Worm (Caenorhabditis elegans) whole organism, L3 larva: ENCODE data around the gene T10B5.4.

Experiments
- R02D3.7 ChIP-seq: fragments of 150-350 bp; optimal IDR thresholded peaks from 2 replicates; lab custom pipeline; 2014; ENCODE audit warnings: missing biosample characterization, missing genetic modification characterization
- ZK546.5 ChIP-seq: sonication (generic microtip); optimal IDR thresholded peaks from 2 replicates; lab custom pipeline; 2017; ENCODE audit warnings: missing biosample characterization, missing genetic modification characterization
- aly-2 ChIP-seq: fragments of 150-350 bp; optimal IDR thresholded peaks from 2 replicates; lab custom pipeline; 2014; ENCODE audit warnings: missing biosample characterization, missing genetic modification characterization
- ama-1 ChIP-seq: fragments of 150-350 bp; optimal IDR thresholded peaks from 2 replicates; lab custom pipeline; 2018
- ceh-16 ChIP-seq: sonication (generic microtip); optimal IDR thresholded peaks from 2 replicates; lab custom pipeline; 2017; ENCODE audit warnings: missing biosample characterization, missing genetic modification characterization
- ceh-28 ChIP-seq: fragments of 150-350 bp; optimal IDR thresholded peaks from 2 replicates; lab custom pipeline; 2014; ENCODE audit warnings: missing biosample characterization, missing genetic modification reagents, missing genetic modification characterization
- ceh-82 ChIP-seq: fragments of 150-350 bp; optimal IDR thresholded peaks from 2 replicates; lab custom pipeline; 2014; ENCODE audit warnings: missing biosample characterization, missing genetic modification characterization
- ceh-9 ChIP-seq: sonication (generic microtip); optimal IDR thresholded peaks from 2 replicates; lab custom pipeline; 2018; ENCODE audit warnings: missing biosample characterization, missing genetic modification characterization
- daf-12 ChIP-seq: fragments of 150-350 bp; optimal IDR thresholded peaks from 2 replicates; lab custom pipeline; 2014; ENCODE audit warnings: missing biosample characterization, missing genetic modification reagents, missing genetic modification characterization
- egl-27 ChIP-seq: sonication (generic microtip); optimal IDR thresholded peaks from 4 replicates; lab custom pipeline; 2017; ENCODE audit warnings: missing biosample characterization, missing genetic modification reagents, missing genetic modification characterization
- egl-5 ChIP-seq: fragments of 150-350 bp; optimal IDR thresholded peaks from 2 replicates; lab custom pipeline; 2017; ENCODE audit warnings: missing biosample characterization, missing genetic modification reagents, missing genetic modification characterization, inconsistent platforms
- elt-1 ChIP-seq: fragments of 150-350 bp; optimal IDR thresholded peaks from 2 replicates; lab custom pipeline; 2014; ENCODE audit warnings: missing biosample characterization, missing genetic modification characterization
- elt-2 ChIP-seq: sonication (generic microtip); optimal IDR thresholded peaks from 2 replicates; lab custom pipeline; 2016; ENCODE audit warnings: missing genetic modification reagents, mild to moderate bottlenecking, missing genetic modification characterization, missing compliant biosample characterization
- elt-3 ChIP-seq, 3 experiments: fragments of 150-350 bp in 1 of 3; sonication (generic microtip) in 2 of 3; optimal IDR thresholded peaks; 2 replicates in 2 of 3; 4 replicates in 1 of 3; lab custom pipeline; 2014 to 2017; ENCODE audit warnings: missing biosample characterization in 3 of 3, missing genetic modification characterization in 3 of 3
- eor-1 ChIP-seq, 2 experiments: fragments of 150-350 bp; optimal IDR thresholded peaks; 2 replicates each; lab custom pipeline; 2014 to 2018; ENCODE audit warnings: missing biosample characterization in 2 of 2, missing genetic modification characterization in 2 of 2
- fkh-10 ChIP-seq: sonication (generic microtip); optimal IDR thresholded peaks from 2 replicates; lab custom pipeline; 2017; ENCODE audit warnings: missing biosample characterization, missing genetic modification reagents, missing genetic modification characterization
- fkh-2 ChIP-seq: fragments of 150-350 bp; optimal IDR thresholded peaks from 2 replicates; lab custom pipeline; 2014; ENCODE audit warnings: missing biosample characterization, missing genetic modification reagents, missing genetic modification characterization
- fos-1 ChIP-seq: fragments of 150-350 bp; optimal IDR thresholded peaks from 2 replicates; lab custom pipeline; 2014; ENCODE audit warnings: missing biosample characterization, missing genetic modification characterization
- hmg-11 ChIP-seq: sonication (generic microtip); optimal IDR thresholded peaks from 2 replicates; lab custom pipeline; 2016; ENCODE audit warnings: missing genetic modification characterization, missing compliant biosample characterization
- jun-1 ChIP-seq: fragments of 150-350 bp; optimal IDR thresholded peaks from 2 replicates; lab custom pipeline; 2014; ENCODE audit warnings: missing biosample characterization, missing genetic modification reagents, missing genetic modification characterization
- lin-15B ChIP-seq: fragments of 150-350 bp; optimal IDR thresholded peaks from 2 replicates; lab custom pipeline; 2014; ENCODE audit warnings: missing biosample characterization, missing genetic modification characterization
- lin-39 ChIP-seq: fragments of 150-350 bp; optimal IDR thresholded peaks from 2 replicates; lab custom pipeline; 2018; ENCODE audit warnings: missing biosample characterization, missing genetic modification reagents, missing genetic modification characterization
- lsy-12 ChIP-seq: sonication (generic microtip); optimal IDR thresholded peaks from 2 replicates; lab custom pipeline; 2016; ENCODE audit warnings: mild to moderate bottlenecking, missing genetic modification characterization, missing compliant biosample characterization
- mdl-1 ChIP-seq: fragments of 150-350 bp; optimal IDR thresholded peaks from 2 replicates; lab custom pipeline; 2014; ENCODE audit warnings: missing biosample characterization, missing genetic modification characterization
- mml-1 ChIP-seq: fragments of 150-350 bp; sonication (generic microtip); optimal IDR thresholded peaks from 3 replicates; lab custom pipeline; 2014; ENCODE audit warnings: missing biosample characterization, missing genetic modification characterization
- nfya-1 ChIP-seq: sonication (generic microtip); optimal IDR thresholded peaks from 2 replicates; lab custom pipeline; 2017; ENCODE audit warnings: missing genetic modification characterization, mild to moderate bottlenecking, missing compliant biosample characterization, antibody characterized with exemption, moderate library complexity; ENCODE audit not compliant: insufficient read depth
- nhr-11 ChIP-seq: fragments of 150-350 bp; optimal IDR thresholded peaks from 2 replicates; lab custom pipeline; 2014; ENCODE audit warnings: missing biosample characterization, missing genetic modification characterization
- nhr-12 ChIP-seq: fragments of 150-350 bp; optimal IDR thresholded peaks from 2 replicates; lab custom pipeline; 2014; ENCODE audit warnings: missing biosample characterization, missing genetic modification characterization
- nhr-23 ChIP-seq: fragments of 150-350 bp; optimal IDR thresholded peaks from 2 replicates; lab custom pipeline; 2014; ENCODE audit warnings: missing biosample characterization, missing genetic modification reagents, missing genetic modification characterization
- nhr-237 ChIP-seq: fragments of 150-350 bp; optimal IDR thresholded peaks from 2 replicates; lab custom pipeline; 2014; ENCODE audit warnings: missing biosample characterization, missing genetic modification characterization
- nhr-25 ChIP-seq: sonication (generic microtip); optimal IDR thresholded peaks from 2 replicates; lab custom pipeline; 2017; ENCODE audit warnings: missing biosample characterization, missing genetic modification characterization
- nhr-28 ChIP-seq: fragments of 150-350 bp; optimal IDR thresholded peaks from 2 replicates; lab custom pipeline; 2014; ENCODE audit warnings: missing biosample characterization, missing genetic modification characterization
- nhr-43 ChIP-seq: sonication (generic microtip); optimal IDR thresholded peaks from 2 replicates; lab custom pipeline; 2016; ENCODE audit warnings: mild to moderate bottlenecking, missing genetic modification characterization, missing compliant biosample characterization; ENCODE audit not compliant: poor library complexity, severe bottlenecking
- nhr-67 ChIP-seq: fragments of 150-350 bp; optimal IDR thresholded peaks from 2 replicates; lab custom pipeline; 2014; ENCODE audit warnings: missing biosample characterization, missing genetic modification characterization
- nhr-76 ChIP-seq: fragments of 150-350 bp; sonication (generic microtip); optimal IDR thresholded peaks from 5 replicates; lab custom pipeline; 2014; ENCODE audit warnings: missing biosample characterization, missing genetic modification characterization
- nhr-77 ChIP-seq: fragments of 150-350 bp; optimal IDR thresholded peaks from 2 replicates; lab custom pipeline; 2014; ENCODE audit warnings: missing biosample characterization, missing genetic modification characterization
- pha-4 ChIP-seq: fragments of 150-350 bp; optimal IDR thresholded peaks from 2 replicates; lab custom pipeline; 2014; ENCODE audit warnings: missing biosample characterization, missing genetic modification reagents, missing genetic modification characterization
- pqm-1 ChIP-seq: fragments of 150-350 bp; optimal IDR thresholded peaks from 2 replicates; lab custom pipeline; 2017; ENCODE audit warnings: missing biosample characterization, missing genetic modification characterization, inconsistent platforms
- sea-2 ChIP-seq: fragments of 150-350 bp; sonication (generic microtip); optimal IDR thresholded peaks from 4 replicates; lab custom pipeline; 2014; ENCODE audit warnings: missing biosample characterization, missing genetic modification reagents, missing genetic modification characterization
- skn-1 ChIP-seq: fragments of 150-350 bp; optimal IDR thresholded peaks from 2 replicates; lab custom pipeline; 2014; ENCODE audit warnings: missing biosample characterization, missing genetic modification characterization
- snpc-4 ChIP-seq: fragments of 150-350 bp; optimal IDR thresholded peaks from 2 replicates; lab custom pipeline; 2014; ENCODE audit warnings: missing biosample characterization, missing genetic modification characterization
- tbx-2 ChIP-seq: sonication (generic microtip); optimal IDR thresholded peaks from 2 replicates; lab custom pipeline; 2016; ENCODE audit warnings: mild to moderate bottlenecking, missing genetic modification characterization, missing compliant biosample characterization
- unc-39 ChIP-seq: sonication (generic microtip); optimal IDR thresholded peaks from 4 replicates; lab custom pipeline; 2017; ENCODE audit warnings: missing biosample characterization, missing genetic modification characterization
- unc-62 ChIP-seq: fragments of 150-350 bp; sonication (generic microtip); optimal IDR thresholded peaks from 4 replicates; lab custom pipeline; 2014; ENCODE audit warnings: missing biosample characterization, missing genetic modification reagents, missing genetic modification characterization
- zag-1 ChIP-seq: fragments of 150-350 bp; optimal IDR thresholded peaks from 2 replicates; lab custom pipeline; 2014; ENCODE audit warnings: missing biosample characterization, missing genetic modification characterization
- ztf-11 ChIP-seq: fragments of 150-350 bp; optimal IDR thresholded peaks from 2 replicates; lab custom pipeline; 2014; ENCODE audit warnings: missing biosample characterization, missing genetic modification characterization
- ztf-4 ChIP-seq: fragments of 150-350 bp; optimal IDR thresholded peaks from 2 replicates; lab custom pipeline; 2014; ENCODE audit warnings: missing biosample characterization, missing genetic modification characterization

The T10B5.4 gene

DNA sequence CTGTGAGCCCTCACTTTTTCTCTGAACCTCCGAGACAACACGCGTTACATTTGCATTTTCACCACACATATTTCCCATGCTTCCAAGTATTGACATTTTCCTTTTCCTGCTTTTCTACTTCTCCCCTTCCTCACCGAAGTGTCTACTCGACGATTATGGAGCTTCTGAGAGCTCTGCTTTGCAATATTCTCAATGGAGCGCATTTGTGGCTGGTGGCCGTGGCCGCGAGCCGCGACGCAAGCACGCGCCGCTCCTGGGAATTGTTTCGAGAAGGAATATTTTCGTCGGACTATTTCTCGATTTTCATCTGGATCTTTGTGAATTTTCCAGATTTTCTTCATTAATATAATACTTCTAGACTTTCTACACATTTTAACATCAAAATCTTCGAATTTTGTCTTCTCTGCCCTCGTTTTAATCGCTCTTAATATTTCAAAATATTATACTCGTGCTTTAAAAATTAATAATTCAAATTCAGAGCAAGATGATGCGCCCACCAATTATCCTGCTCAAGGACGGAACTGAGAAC is at the start of gene T10B5.4, which contains the start of gene cct-7:
Gene T10B5.4, minus strand, starts transcription at position 40 of the 529 bp plus-strand sequence.
Gene cct-7, plus strand, starts transcription at position 479 of the 529 bp plus-strand sequence.
- TF ChIP-seq skn-1 (peak; percentile 54), jun-1 (tag; lab: Kevin White, UChicago) (peak; percentile 79), tbx-2 (peak; percentile 52), nhr-67 (tag; lab: Kevin White, UChicago) (no peak), nhr-12 (tag; lab: Kevin White, UChicago) (no peak), snpc-4 (tag; lab: Kevin White, UChicago) (peak; percentile 88), nhr-77 (tag; lab: Kevin White, UChicago) (no peak), egl-5 (tag; lab: Kevin White, UChicago) (peak; percentile 59), elt-3 (tag; optimal IDR thresholded peaks at IDR 0.05; lab: Kevin White, UChicago) (no peak), fkh-2 (tag; lab: Kevin White, UChicago) (no peak), lin-15B (tag; lab: Kevin White, UChicago) (peak; percentile 98), unc-62 (GFP tag; lab: Kevin White, UChicago) (peak; percentile 37), fos-1 (tag; lab: Kevin White, UChicago) (no peak), nhr-43 (tag; lab: Kevin White, UChicago) (peak; percentile 49), elt-2 (tag; lab: Kevin White, UChicago) (peak; percentile 62), egl-27 (peak; percentile 65), pha-4 (tag; lab: Kevin White, UChicago) (peak; percentile 87), ceh-16 (tag; lab: Kevin White, UChicago) (no peak), fkh-10 (GFP tag; lab: Kevin White, UChicago) (peak; percentile 97), aly-2 (tag; lab: Kevin White, UChicago) (no peak), unc-39 (tag; lab: Kevin White, UChicago) (no peak), nhr-76 (tag; lab: Kevin White, UChicago) (no peak), ZK546.5 (tag; lab: Kevin White, UChicago) (no peak), sea-2 (GFP tag; lab: Kevin White, UChicago) (no peak), daf-12 (no peak), nfya-1 (peak; percentile 94), ceh-9 (tag; lab: Kevin White, UChicago) (no peak), nhr-25 (tag; lab: Kevin White, UChicago) (peak; percentile 60), nhr-237 (tag; lab: Kevin White, UChicago) (no peak), R02D3.7 (tag; lab: Kevin White, UChicago) (peak; percentile 54), lin-39 (tag; lab: Kevin White, UChicago) (peak; percentile 97), ztf-11 (tag; lab: Kevin White, UChicago) (no peak), nhr-28 (no peak), eor-1 (tag; optimal IDR thresholded peaks at IDR 0.05; lab: Kevin White, UChicago) (no peak), mml-1 (tag; lab: Kevin White, UChicago) (no peak), mdl-1 (tag; lab: Kevin White, UChicago) (no peak), hmg-11 (tag; lab: Kevin White, UChicago) (peak; percentile 89), ztf-4 (tag; lab: Kevin White, UChicago) (peak; percentile 21), lsy-12 (tag; lab: Kevin White, UChicago) (peak; percentile 77), zag-1 (tag; lab: Kevin White, UChicago) (no peak), elt-1 (peak; percentile 23), nhr-11 (peak; percentile 89), nhr-23 (tag; lab: Kevin White, UChicago) (peak; percentile 50), ceh-28 (tag; lab: Kevin White, UChicago) (peak; percentile 57), ceh-82 (tag; lab: Kevin White, UChicago) (no peak), ama-1 (lab: Kevin White, UChicago) (peak; percentile 70), pqm-1 (tag; lab: Kevin White, UChicago) (peak; percentile 43)
